Worm (Caenorhabditis elegans): Measurements from ENCODE around the gene dagl-2.

DNA sequence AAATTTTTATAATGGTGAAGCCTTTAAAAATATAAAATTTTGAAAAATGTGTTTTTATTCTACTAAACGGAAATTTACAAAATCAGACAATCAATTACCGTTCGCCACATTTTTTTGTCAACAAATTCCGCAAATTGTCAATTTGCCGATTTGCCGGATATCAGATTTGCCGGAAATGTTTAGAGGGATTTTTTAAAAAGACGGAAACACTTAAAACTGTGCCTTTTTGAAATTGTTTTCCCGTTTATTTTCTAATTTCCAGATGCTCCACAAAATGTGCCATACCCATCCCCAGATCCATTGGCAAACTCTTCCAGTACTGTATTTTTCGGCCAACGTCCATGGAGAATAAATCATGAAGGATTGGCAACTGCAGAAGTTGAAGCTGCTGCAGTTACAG lies 14.4 kb upstream of the dagl-2 start:
- TF ChIP-seq ama-1 (optimal IDR thresholded peaks at IDR 0.05) (no peak), Y55F3AM.14 (GFP tag; optimal IDR thresholded peaks at IDR 0.05) (no peak), skn-1 (tag; optimal IDR thresholded peaks at IDR 0.05) (no peak), ceh-82 (tag; optimal IDR thresholded peaks at IDR 0.05) (no peak), snpc-4 (tag; optimal IDR thresholded peaks at IDR 0.05) (no peak), nhr-11 (tag; optimal IDR thresholded peaks at IDR 0.05) (no peak), mdl-1 (tag; optimal IDR thresholded peaks at IDR 0.05) (no peak), nhr-6 (tag; optimal IDR thresholded peaks at IDR 0.05) (no peak)
